Fruit fly (Drosophila melanogaster) whole organism, embryonic: ENCODE results near the gene CG15390.

Experiments used
- ATbp ChIP-seq: fragments of 200-800 bp; sonication (Bioruptor generic); optimal IDR thresholded peaks from 2 replicates; lab custom pipeline; 2017; ENCODE audit warnings: missing biosample characterization, mild to moderate bottlenecking, missing genetic modification characterization, missing genetic modification reagents
- Awh ChIP-seq: fragments of 200-800 bp; sonication (Bioruptor generic); IDR thresholded peaks from 2 replicates; pipeline ENCODE4, ENCODE4 v1.3.6; 2022; ENCODE audit warnings: missing biosample characterization, missing genetic modification characterization
- CG10209 ChIP-seq: fragments of 200-800 bp; sonication (Bioruptor generic); optimal IDR thresholded peaks from 3 replicates; lab custom pipeline; 2017; ENCODE audit warnings: missing biosample characterization, mild to moderate bottlenecking, missing genetic modification characterization, missing genetic modification reagents
- CG11560 ChIP-seq: fragments of 200-800 bp; sonication (Bioruptor generic); IDR thresholded peaks from 3 replicates; pipeline ENCODE4 v1.3.6; 2022; ENCODE audit warnings: missing biosample characterization, missing genetic modification characterization
- CG11695 ChIP-seq: fragments of 200-800 bp; sonication (Bioruptor generic); IDR thresholded peaks from 3 replicates; pipeline ENCODE4 v1.3.6; 2022; ENCODE audit warnings: missing biosample characterization, missing genetic modification characterization
- CG11696 ChIP-seq: fragments of 200-800 bp; sonication (Bioruptor generic); IDR thresholded peaks from 2 replicates; pipeline ENCODE4 v1.3.6; 2022; ENCODE audit warnings: missing biosample characterization, missing genetic modification characterization
- CG13424 ChIP-seq: fragments of 200-800 bp; sonication (Bioruptor generic); optimal IDR thresholded peaks from 2 replicates; lab custom pipeline; 2019; ENCODE audit warnings: missing biosample characterization, mild to moderate bottlenecking, missing genetic modification characterization, moderate library complexity
- CG14014 ChIP-seq: fragments of 200-800 bp; sonication (Bioruptor generic); IDR thresholded peaks from 2 replicates; pipeline ENCODE4 v1.3.6; 2022; ENCODE audit warnings: missing biosample characterization, missing genetic modification characterization
- CG15011 ChIP-seq: fragments of 200-800 bp; sonication (Bioruptor generic); optimal IDR thresholded peaks from 3 replicates; lab custom pipeline; 2018; ENCODE audit warnings: missing biosample characterization, mild to moderate bottlenecking, missing genetic modification characterization
- CG15601 ChIP-seq: fragments of 200-800 bp; sonication (Bioruptor generic); optimal IDR thresholded peaks from 3 replicates; lab custom pipeline; 2019; ENCODE audit warnings: missing biosample characterization, mild to moderate bottlenecking, missing genetic modification characterization, moderate library complexity
- CG1602 ChIP-seq: fragments of 200-800 bp; sonication (Bioruptor generic); optimal IDR thresholded peaks from 3 replicates; lab custom pipeline; 2016; ENCODE audit warnings: missing biosample characterization, missing genetic modification characterization
- CG1647 ChIP-seq: fragments of 200-800 bp; sonication (Bioruptor generic); optimal IDR thresholded peaks from 3 replicates; lab custom pipeline; 2016; ENCODE audit warnings: missing biosample characterization, missing genetic modification characterization
- CG17186 ChIP-seq: fragments of 200-800 bp; sonication (Bioruptor generic); optimal IDR thresholded peaks from 3 replicates; lab custom pipeline; 2017; ENCODE audit warnings: missing biosample characterization, missing genetic modification reagents, missing genetic modification characterization
- CG3065 ChIP-seq: fragments of 200-800 bp; sonication (Bioruptor generic); optimal IDR thresholded peaks from 2 replicates; lab custom pipeline; 2016; ENCODE audit warnings: missing biosample characterization, missing genetic modification characterization
- CG33557 ChIP-seq: fragments of 200-800 bp; sonication (Bioruptor generic); optimal IDR thresholded peaks from 2 replicates; lab custom pipeline; 2019; ENCODE audit warnings: missing biosample characterization, mild to moderate bottlenecking, missing genetic modification characterization, moderate library complexity
- CG3407 ChIP-seq: fragments of 200-800 bp; sonication (Bioruptor generic); optimal IDR thresholded peaks from 2 replicates; lab custom pipeline; 2018; ENCODE audit warnings: missing biosample characterization, mild to moderate bottlenecking, missing genetic modification characterization
- CG6254 ChIP-seq: fragments of 200-800 bp; sonication (Bioruptor generic); optimal IDR thresholded peaks from 3 replicates; lab custom pipeline; 2017; ENCODE audit warnings: mild to moderate bottlenecking, missing biosample characterization, missing genetic modification reagents, missing genetic modification characterization
- CG6854 ChIP-seq: fragments of 200-800 bp; sonication (Bioruptor generic); optimal IDR thresholded peaks from 3 replicates; lab custom pipeline; 2017; ENCODE audit warnings: missing biosample characterization, mild to moderate bottlenecking, missing genetic modification characterization
- CG7271 ChIP-seq: fragments of 200-800 bp; sonication (Bioruptor generic); optimal IDR thresholded peaks from 2 replicates; lab custom pipeline; 2018; ENCODE audit warnings: missing biosample characterization, mild to moderate bottlenecking, missing genetic modification characterization, moderate library complexity
- CG7928 ChIP-seq: fragments of 200-800 bp; sonication (Bioruptor generic); optimal IDR thresholded peaks from 2 replicates; lab custom pipeline; 2017; ENCODE audit warnings: missing biosample characterization, mild to moderate bottlenecking, missing genetic modification characterization
- CG8924 ChIP-seq: fragments of 200-800 bp; optimal IDR thresholded peaks from 3 replicates; lab custom pipeline; 2019; ENCODE audit warnings: missing biosample characterization, mild to moderate bottlenecking, missing genetic modification characterization, moderate library complexity
- CG9817 ChIP-seq: fragments of 200-800 bp; sonication (Bioruptor generic); optimal IDR thresholded peaks from 2 replicates; lab custom pipeline; 2018; ENCODE audit warnings: missing biosample characterization, mild to moderate bottlenecking, missing genetic modification characterization, moderate library complexity
- Chrac-16 ChIP-seq: fragments of 200-800 bp; sonication (Bioruptor generic); optimal IDR thresholded peaks from 3 replicates; lab custom pipeline; 2016; ENCODE audit warnings: missing biosample characterization, missing genetic modification characterization
- ERR ChIP-seq: fragments of 200-800 bp; sonication (Bioruptor generic); optimal IDR thresholded peaks from 2 replicates; lab custom pipeline; 2016; ENCODE audit warnings: missing biosample characterization, missing genetic modification characterization
- Eip74EF ChIP-seq, 2 experiments: fragments of 200-800 bp in 1 of 2; fragments of >200 bp in 1 of 2; sonication (Bioruptor generic) in 1 of 2; optimal IDR thresholded peaks; 2 replicates each; lab custom pipeline; 2017 to 2019; ENCODE audit warnings: missing biosample characterization in 2 of 2, missing genetic modification characterization in 2 of 2, mild to moderate bottlenecking in 1 of 2, moderate library complexity in 1 of 2
- Ets97D ChIP-seq: fragments of 200-800 bp; sonication (Bioruptor generic); optimal IDR thresholded peaks from 3 replicates; lab custom pipeline; 2016; ENCODE audit warnings: missing biosample characterization, missing genetic modification characterization
- H2.0 ChIP-seq: fragments of 200-800 bp; sonication (Bioruptor generic); IDR thresholded peaks from 2 replicates; pipeline ENCODE4 v1.3.6; 2022; ENCODE audit warnings: missing biosample characterization, missing genetic modification characterization
- HmgZ ChIP-seq: fragments of 200-800 bp; sonication (Bioruptor generic); optimal IDR thresholded peaks from 2 replicates; lab custom pipeline; 2018; ENCODE audit warnings: missing biosample characterization, mild to moderate bottlenecking, missing genetic modification characterization
- Jarid2 ChIP-seq: fragments of 200-800 bp; sonication (Bioruptor generic); optimal IDR thresholded peaks from 3 replicates; lab custom pipeline; 2017; ENCODE audit warnings: mild to moderate bottlenecking, missing biosample characterization, missing genetic modification reagents, missing genetic modification characterization
- Max ChIP-seq: fragments of 200-800 bp; sonication (Bioruptor generic); optimal IDR thresholded peaks from 2 replicates; lab custom pipeline; 2016; ENCODE audit warnings: missing biosample characterization, mild to moderate bottlenecking, missing genetic modification characterization
- Nf-YB ChIP-seq: fragments of 200-800 bp; sonication (Bioruptor generic); optimal IDR thresholded peaks from 3 replicates; lab custom pipeline; 2019; ENCODE audit warnings: missing biosample characterization, mild to moderate bottlenecking, missing genetic modification characterization, moderate library complexity
- PHDP ChIP-seq: fragments of 200-800 bp; sonication (Bioruptor generic); optimal IDR thresholded peaks from 3 replicates; lab custom pipeline; 2018; ENCODE audit warnings: missing biosample characterization, mild to moderate bottlenecking, missing genetic modification characterization, moderate library complexity
- Pdp1 ChIP-seq, 2 experiments: fragments of 200-800 bp; sonication (Bioruptor generic); optimal IDR thresholded peaks; 3 replicates each; lab custom pipeline; 2016; ENCODE audit warnings: missing biosample characterization in 2 of 2, missing genetic modification characterization in 2 of 2, mild to moderate bottlenecking in 1 of 2, moderate library complexity in 1 of 2
- Usf ChIP-seq: fragments of 200-800 bp; sonication (Bioruptor generic); optimal IDR thresholded peaks from 2 replicates; lab custom pipeline; 2017; ENCODE audit warnings: missing genotype, missing biosample characterization, missing genetic modification characterization
- ara ChIP-seq: fragments of 200-800 bp; sonication (Bioruptor generic); IDR thresholded peaks from 2 replicates; pipeline ENCODE4 v1.3.6; 2022; ENCODE audit warnings: missing biosample characterization, missing genetic modification characterization
- az2 ChIP-seq: fragments of 200-800 bp; sonication (Bioruptor generic); optimal IDR thresholded peaks from 3 replicates; lab custom pipeline; 2016; ENCODE audit warnings: missing biosample characterization, missing genetic modification characterization
- da ChIP-seq: fragments of 200-800 bp; sonication (Bioruptor generic); optimal IDR thresholded peaks from 2 replicates; lab custom pipeline; 2016; ENCODE audit warnings: missing biosample characterization, missing genetic modification characterization
- eve ChIP-seq, 2 experiments: fragments of >200 bp; optimal IDR thresholded peaks; 2 replicates each; lab custom pipeline; 2017; ENCODE audit warnings: missing biosample characterization in 2 of 2, missing genetic modification characterization in 2 of 2
- exex ChIP-seq: fragments of 200-800 bp; sonication (Bioruptor generic); optimal IDR thresholded peaks from 4 replicates; lab custom pipeline; 2018; ENCODE audit warnings: missing biosample characterization, mild to moderate bottlenecking, missing genetic modification characterization, moderate library complexity
- gsb-n ChIP-seq: fragments of 200-800 bp; sonication (Bioruptor generic); optimal IDR thresholded peaks from 3 replicates; lab custom pipeline; 2018; ENCODE audit warnings: missing biosample characterization, mild to moderate bottlenecking, missing genetic modification characterization
- ind ChIP-seq: fragments of 200-800 bp; sonication (Bioruptor generic); optimal IDR thresholded peaks from 3 replicates; lab custom pipeline; 2016; ENCODE audit warnings: missing biosample characterization, missing genetic modification characterization
- oc ChIP-seq: fragments of 200-800 bp; sonication (Bioruptor generic); optimal IDR thresholded peaks from 2 replicates; lab custom pipeline; 2018; ENCODE audit warnings: missing biosample characterization, mild to moderate bottlenecking, missing genetic modification characterization, moderate library complexity
- odd ChIP-seq: fragments of 200-800 bp; sonication (Bioruptor generic); optimal IDR thresholded peaks from 2 replicates; lab custom pipeline; 2017; ENCODE audit warnings: missing biosample characterization, mild to moderate bottlenecking, missing genetic modification characterization
- run ChIP-seq: fragments of 200-800 bp; sonication (Bioruptor generic); optimal IDR thresholded peaks from 3 replicates; lab custom pipeline; 2018; ENCODE audit warnings: missing biosample characterization, mild to moderate bottlenecking, missing genetic modification characterization
- sima ChIP-seq: fragments of 200-800 bp; sonication (Bioruptor generic); optimal IDR thresholded peaks from 2 replicates; lab custom pipeline; 2016; ENCODE audit warnings: missing biosample characterization, missing genetic modification characterization
- tio ChIP-seq: fragments of 200-800 bp; sonication (Bioruptor generic); optimal IDR thresholded peaks from 2 replicates; lab custom pipeline; 2017; ENCODE audit warnings: missing biosample characterization, missing genetic modification characterization, inconsistent platforms
- trem ChIP-seq: fragments of 200-800 bp; optimal IDR thresholded peaks from 3 replicates; lab custom pipeline; 2019; ENCODE audit warnings: missing biosample characterization, mild to moderate bottlenecking, missing genetic modification characterization, moderate library complexity
- wdn ChIP-seq: fragments of 200-800 bp; sonication (Bioruptor generic); IDR thresholded peaks from 2 replicates; pipeline ENCODE4 v1.3.6; 2022; ENCODE audit warnings: missing biosample characterization, missing genetic modification characterization
- zen ChIP-seq: fragments of 200-800 bp; sonication (Bioruptor generic); optimal IDR thresholded peaks from 3 replicates; lab custom pipeline; 2018; ENCODE audit warnings: missing biosample characterization, mild to moderate bottlenecking, missing genetic modification characterization, moderate library complexity
- zfh1 ChIP-seq: fragments of 200-800 bp; sonication (Bioruptor generic); IDR thresholded peaks from 3 replicates; pipeline ENCODE4 v1.3.6; 2022; ENCODE audit warnings: missing biosample characterization, missing genetic modification characterization

CG15390 gene

dm6 chr2L:2420490-2420889 lies 46.0 kb downstream of the CG15390 start, which contains the start of gene CG9886 (continued):
- TF ChIP-seq Chrac-16 (peak; percentile 68), H2.0 (GFP tag; lab: Robert Waterston, UW) (peak; percentile 41; the same call in 1 of the 2 replicates), CG7271 (tag; lab: Kevin White, UChicago) (peak; percentile 14), CG14014 (peak; percentile 60), run (tag; lab: Kevin White, UChicago) (peak; percentile 45), Jarid2 (GFP tag; lab: Kevin White, UChicago) (peak; percentile 40), sima (GFP tag; lab: Kevin White, UChicago) (no peak), Pdp1 (GFP tag; optimal IDR thresholded peaks at IDR 0.05; lab: Kevin White, UChicago) (peak in 1 of 2 experiments; percentile 76), CG6254 (GFP tag; lab: Kevin White, UChicago) (peak; percentile 10), CG15601 (tag; lab: Kevin White, UChicago) (peak; percentile 72), tio (GFP tag; lab: Kevin White, UChicago) (peak; percentile 21), da (GFP tag; lab: Kevin White, UChicago) (no peak), CG6854 (peak; percentile 22), CG11696 (GFP tag; lab: Robert Waterston, UW) (peak; percentile 24; the same call in 1 of the 2 replicates), CG13424 (tag; lab: Kevin White, UChicago) (peak; percentile 83), CG11695 (GFP tag; lab: Robert Waterston, UW) (0 out of 3 replicates have a peak, but pooled peaks have one; percentile 63), CG33557 (GFP tag; lab: Kevin White, UChicago) (peak; percentile 57), HmgZ (tag; lab: Kevin White, UChicago) (peak; percentile 48), Usf (GFP tag; lab: Kevin White, UChicago) (no peak), Max (GFP tag; lab: Kevin White, UChicago) (peak; percentile 58), CG1602 (GFP tag; lab: Kevin White, UChicago) (peak; percentile 62), Eip74EF (GFP tag; optimal IDR thresholded peaks at IDR 0.05; lab: Kevin White, UChicago) (peak in 1 of 2 experiments; percentile 17), zen (tag; lab: Kevin White, UChicago) (peak; percentile 76), oc (tag; lab: Kevin White, UChicago) (peak; percentile 59), CG3065 (GFP tag; lab: Kevin White, UChicago) (peak; percentile 35), gsb-n (tag; lab: Kevin White, UChicago) (peak; percentile 72), CG17186 (GFP tag; lab: Kevin White, UChicago) (peak; percentile 6), CG10209 (peak; percentile 53), odd (GFP tag; lab: Kevin White, UChicago) (peak; percentile 35), CG9817 (tag; lab: Kevin White, UChicago) (peak; percentile 70), Ets97D (GFP tag; lab: Kevin White, UChicago) (peak; percentile 23), CG3407 (GFP tag; lab: Kevin White, UChicago) (peak; percentile 7), CG7928 (peak; percentile 22), CG15011 (peak; percentile 6), trem (peak; percentile 82), ERR (no peak), az2 (GFP tag; lab: Kevin White, UChicago) (peak; percentile 56), Nf-YB (GFP tag; lab: Kevin White, UChicago) (peak; percentile 49), wdn (GFP tag; lab: Robert Waterston, UW) (0 out of 2 replicates have a peak, but pooled peaks have one; percentile 27), PHDP (tag; lab: Kevin White, UChicago) (peak; percentile 83), ara (GFP tag; lab: Robert Waterston, UW) (peak; percentile 13; the same call in 1 of the 2 replicates), Awh (GFP tag; lab: Robert Waterston, UW) (no peak), CG8924 (peak; percentile 70), eve (GFP tag; optimal IDR thresholded peaks at IDR 0.05; lab: Kevin White, UChicago) (no peak), CG11560 (tag; lab: Robert Waterston, UW) (no peak), zfh1 (GFP tag; lab: Robert Waterston, UW) (peak; percentile 62; the same call in 2 of the 3 replicates), ATbp (GFP tag; lab: Kevin White, UChicago) (peak; percentile 55), CG1647 (GFP tag; lab: Kevin White, UChicago) (no peak), exex (peak; percentile 10), ind (GFP tag; lab: Kevin White, UChicago) (peak; percentile 49)
